Worm (Caenorhabditis elegans) whole organism, L4/young adult: ENCODE data around the gene isp-1.

ENCODE experiments used
- W03F9.2 ChIP-seq: fragments of 150-350 bp; optimal IDR thresholded peaks from 2 replicates; lab custom pipeline; 2014; ENCODE audit warnings: missing biosample characterization, missing genetic modification characterization
- dao-5 ChIP-seq: sonication (generic microtip); optimal IDR thresholded peaks from 2 replicates; lab custom pipeline; 2016; ENCODE audit warnings: missing genotype, missing genetic modification characterization, moderate library complexity, missing compliant biosample characterization
- him-1 ChIP-seq: sonication (generic microtip); optimal IDR thresholded peaks from 2 replicates; lab custom pipeline; 2016; ENCODE audit warnings: missing genotype, missing genetic modification reagents, missing genetic modification characterization, missing compliant biosample characterization

ce11 chrIV:8113161-8113560 is 22.7 kb downstream of the isp-1 start, which contains the start of gene Y42H9AR.1:
- TF ChIP-seq him-1 (tag; lab: Kevin White, UChicago), result no peak
- peak; percentile 61 for TF ChIP-seq W03F9.2 (tag; lab: Kevin White, UChicago)
- no peak for TF ChIP-seq dao-5 (tag; lab: Kevin White, UChicago)
